Worm (Caenorhabditis elegans) whole organism, young adult: ENCODE measurements around the gene fmil-1.

Experiments used
- C06A6.2 ChIP-seq: fragments of 200-800 bp; sonication (Bioruptor generic); conservative IDR thresholded peaks from 2 replicates; pipeline ENCODE4 v1.3.6; 2022; ENCODE audit warnings: missing genetic modification characterization, missing compliant biosample characterization
- F22D6.2 ChIP-seq: sonication (generic microtip); optimal IDR thresholded peaks from 2 replicates; lab custom pipeline; 2016; ENCODE audit warnings: mild to moderate bottlenecking, missing genetic modification characterization, missing compliant biosample characterization
- F33H1.4 ChIP-seq: fragments of 200-800 bp; sonication (Bioruptor generic); IDR thresholded peaks from 2 replicates; pipeline ENCODE4 v1.3.6; 2022; ENCODE audit warnings: missing genetic modification reagents, missing genetic modification characterization, missing compliant biosample characterization
- F37B4.10 ChIP-seq: fragments of 200-800 bp; sonication (Bioruptor generic); IDR thresholded peaks from 2 replicates; pipeline ENCODE4 v1.3.6; 2022; ENCODE audit warnings: missing genetic modification characterization, missing compliant biosample characterization
- F55B11.4 ChIP-seq: sonication (generic microtip); optimal IDR thresholded peaks from 2 replicates; lab custom pipeline; 2016; ENCODE audit warnings: missing compliant biosample characterization, missing genetic modification characterization, borderline replicate concordance; ENCODE audit not compliant: insufficient read depth
- K11D2.4 ChIP-seq: fragments of 200-800 bp; sonication (Bioruptor generic); IDR thresholded peaks from 2 replicates; pipeline ENCODE4 v1.3.6; 2022; ENCODE audit warnings: missing genetic modification reagents, missing genetic modification characterization, missing compliant biosample characterization
- Y95B8A.8 ChIP-seq: fragments of 200-800 bp; sonication (Bioruptor generic); IDR thresholded peaks from 2 replicates; pipeline ENCODE4 v1.3.6; 2022; ENCODE audit warnings: missing genetic modification reagents, missing genetic modification characterization, missing compliant biosample characterization
- atf-7 ChIP-seq: sonication (generic microtip); optimal IDR thresholded peaks from 2 replicates; lab custom pipeline; 2017; ENCODE audit warnings: mild to moderate bottlenecking, missing genetic modification characterization, missing compliant biosample characterization
- attf-6 ChIP-seq: fragments of 200-800 bp; sonication (Bioruptor generic); IDR thresholded peaks from 2 replicates; pipeline ENCODE4 v1.3.6; 2022; ENCODE audit warnings: missing genetic modification reagents, missing genetic modification characterization, missing compliant biosample characterization
- cebp-1 ChIP-seq, 2 experiments: fragments of 200-800 bp in 1 of 2; sonication (Bioruptor generic) in 1 of 2; sonication (generic microtip) in 1 of 2; IDR thresholded peaks in 1 of 2; optimal IDR thresholded peaks in 1 of 2; 2 replicates each; pipeline versions ENCODE4 v1.3.6 to Lab custom; 2017 to 2022; ENCODE audit warnings: missing compliant biosample characterization in 2 of 2, missing genetic modification characterization in 2 of 2, mild to moderate bottlenecking in 1 of 2, missing genetic modification reagents in 1 of 2, moderate library complexity in 1 of 2
- dox-1 ChIP-seq: fragments of 200-800 bp; sonication (Bioruptor generic); IDR thresholded peaks from 2 replicates; pipeline ENCODE4 v1.3.6; 2022; ENCODE audit warnings: missing genetic modification reagents, missing genetic modification characterization, missing compliant biosample characterization
- egl-44 ChIP-seq: fragments of 200-800 bp; sonication (Bioruptor generic); IDR thresholded peaks from 2 replicates; pipeline ENCODE4 v1.3.6; 2022; ENCODE audit warnings: missing genetic modification reagents, missing genetic modification characterization, missing compliant biosample characterization
- ekl-4 ChIP-seq: fragments of 200-800 bp; sonication (Bioruptor generic); IDR thresholded peaks from 2 replicates; pipeline ENCODE4 v1.3.6; 2022; ENCODE audit warnings: missing genetic modification reagents, missing genetic modification characterization, missing compliant biosample characterization
- him-1 ChIP-seq: sonication (generic microtip); optimal IDR thresholded peaks from 2 replicates; lab custom pipeline; 2016; ENCODE audit warnings: missing genotype, missing genetic modification reagents, missing genetic modification characterization, missing compliant biosample characterization
- hlh-26 ChIP-seq: fragments of 200-800 bp; sonication (Bioruptor generic); conservative IDR thresholded peaks from 2 replicates; pipeline ENCODE4 v1.3.6; 2022; ENCODE audit warnings: missing genetic modification reagents, missing genetic modification characterization, missing compliant biosample characterization
- hsf-1 ChIP-seq: fragments of 200-800 bp; sonication (Bioruptor generic); IDR thresholded peaks from 2 replicates; pipeline ENCODE4 v1.3.6; 2022; ENCODE audit warnings: missing genetic modification reagents, missing genetic modification characterization, missing compliant biosample characterization
- lag-1 ChIP-seq: fragments of 200-800 bp; sonication (Bioruptor generic); IDR thresholded peaks from 2 replicates; pipeline ENCODE4 v1.3.6; 2022; ENCODE audit warnings: missing genetic modification reagents, missing genetic modification characterization, missing compliant biosample characterization
- let-607 ChIP-seq, 2 experiments: fragments of 200-800 bp in 1 of 2; sonication (Bioruptor generic) in 1 of 2; sonication (generic microtip) in 1 of 2; optimal IDR thresholded peaks; 2 replicates each; lab custom pipeline; 2016 to 2018; ENCODE audit warnings: mild to moderate bottlenecking in 2 of 2, missing compliant biosample characterization in 2 of 2, missing genetic modification characterization in 2 of 2, moderate library complexity in 2 of 2, missing genotype in 1 of 2
- lin-54 ChIP-seq: fragments of 200-800 bp; sonication (Bioruptor generic); optimal IDR thresholded peaks from 2 replicates; lab custom pipeline; 2018; ENCODE audit warnings: mild to moderate bottlenecking, missing genetic modification characterization, missing compliant biosample characterization
- lsl-1 ChIP-seq: fragments of 200-800 bp; sonication (Bioruptor generic); optimal IDR thresholded peaks from 2 replicates; lab custom pipeline; 2018; ENCODE audit warnings: mild to moderate bottlenecking, missing genetic modification characterization, moderate library complexity, missing compliant biosample characterization
- madf-6 ChIP-seq: fragments of 200-800 bp; sonication (Bioruptor generic); IDR thresholded peaks from 2 replicates; pipeline ENCODE4 v1.3.6; 2022; ENCODE audit warnings: missing genetic modification reagents, missing genetic modification characterization, missing compliant biosample characterization
- madf-8 ChIP-seq: fragments of 200-800 bp; sonication (Bioruptor generic); conservative IDR thresholded peaks from 2 replicates; pipeline ENCODE4 v1.3.6; 2022; ENCODE audit warnings: missing genetic modification reagents, missing genetic modification characterization, missing compliant biosample characterization
- mcd-1 ChIP-seq: fragments of 200-800 bp; sonication (Bioruptor generic); IDR thresholded peaks from 2 replicates; pipeline ENCODE4 v1.3.6; 2022; ENCODE audit warnings: missing genetic modification reagents, missing genetic modification characterization, missing compliant biosample characterization
- nfya-1 ChIP-seq: sonication (generic microtip); optimal IDR thresholded peaks from 2 replicates; lab custom pipeline; 2017; ENCODE audit warnings: antibody characterized with exemption, missing compliant biosample characterization, missing genetic modification characterization, borderline replicate concordance; ENCODE audit not compliant: insufficient read depth
- nhr-179 ChIP-seq: sonication (generic microtip); optimal IDR thresholded peaks from 2 replicates; lab custom pipeline; 2016; ENCODE audit warnings: mild to moderate bottlenecking, missing genetic modification characterization, missing compliant biosample characterization
- nhr-90 ChIP-seq: sonication (generic microtip); optimal IDR thresholded peaks from 2 replicates; lab custom pipeline; 2016; ENCODE audit warnings: missing genotype, mild to moderate bottlenecking, missing genetic modification characterization, missing compliant biosample characterization
- rec-8 ChIP-seq, 2 experiments: sonication (generic microtip); optimal IDR thresholded peaks; 2 replicates each; lab custom pipeline; 2016; ENCODE audit warnings: mild to moderate bottlenecking in 2 of 2, missing genetic modification characterization in 2 of 2, missing genetic modification reagents in 2 of 2, missing genotype in 2 of 2, missing biosample characterization in 1 of 2, missing compliant biosample characterization in 1 of 2, moderate library complexity in 1 of 2
- rpc-1 ChIP-seq, 2 experiments: fragments of 150-350 bp in 1 of 2; sonication (generic microtip) in 1 of 2; optimal IDR thresholded peaks; 2 replicates each; lab custom pipeline; 2014 to 2018; ENCODE audit warnings: missing biosample characterization in 1 of 2, missing genetic modification characterization in 1 of 2, missing genetic modification reagents in 1 of 2, missing genotype in 1 of 2
- sdz-38 ChIP-seq: sonication (generic microtip); optimal IDR thresholded peaks from 2 replicates; lab custom pipeline; 2016; ENCODE audit warnings: missing genotype, missing genetic modification characterization, missing compliant biosample characterization
- snpc-4 ChIP-seq, 5 experiments: fragments of 150-350 bp in 1 of 5; sonication (generic microtip) in 4 of 5; optimal IDR thresholded peaks; 2 replicates each; lab custom pipeline; 2014 to 2018; ENCODE audit warnings: missing genetic modification characterization in 5 of 5, missing biosample characterization in 3 of 5, antibody characterized with exemption in 2 of 5, mild to moderate bottlenecking in 2 of 5, missing compliant biosample characterization in 2 of 5, missing genotype in 2 of 5, moderate library complexity in 2 of 5, missing genetic modification reagents in 1 of 5
- somi-1 ChIP-seq: fragments of 200-800 bp; sonication (Bioruptor generic); optimal IDR thresholded peaks from 2 replicates; lab custom pipeline; 2018; ENCODE audit warnings: mild to moderate bottlenecking, missing genetic modification characterization, missing compliant biosample characterization
- sptf-2 ChIP-seq: fragments of 200-800 bp; sonication (Bioruptor generic); optimal IDR thresholded peaks from 2 replicates; lab custom pipeline; 2018; ENCODE audit warnings: mild to moderate bottlenecking, missing genetic modification characterization, missing compliant biosample characterization
- tlf-1 ChIP-seq: fragments of 200-800 bp; sonication (Bioruptor generic); optimal IDR thresholded peaks from 2 replicates; lab custom pipeline; 2018; ENCODE audit warnings: mild to moderate bottlenecking, missing genetic modification characterization, missing compliant biosample characterization
- unc-62 ChIP-seq: fragments of 150-350 bp; optimal IDR thresholded peaks from 2 replicates; lab custom pipeline; 2014; ENCODE audit warnings: missing biosample characterization, missing genetic modification reagents, missing genetic modification characterization
- zfh-2 ChIP-seq: fragments of 200-800 bp; sonication (Bioruptor generic); conservative IDR thresholded peaks from 2 replicates; pipeline ENCODE4 v1.3.6; 2022; ENCODE audit warnings: missing genetic modification reagents, missing genetic modification characterization, missing compliant biosample characterization
- ztf-22 ChIP-seq: fragments of 200-800 bp; sonication (Bioruptor generic); optimal IDR thresholded peaks from 2 replicates; lab custom pipeline; 2018; ENCODE audit warnings: mild to moderate bottlenecking, missing genetic modification characterization, moderate library complexity, missing compliant biosample characterization
- ztf-25 ChIP-seq: fragments of 200-800 bp; sonication (Bioruptor generic); IDR thresholded peaks from 2 replicates; pipeline ENCODE4 v1.3.6; 2022; ENCODE audit warnings: missing genetic modification reagents, missing genetic modification characterization, missing compliant biosample characterization
- ztf-28 ChIP-seq: fragments of 200-800 bp; sonication (Bioruptor generic); IDR thresholded peaks from 2 replicates; pipeline ENCODE4 v1.3.6; 2022; ENCODE audit warnings: missing genetic modification reagents, missing genetic modification characterization, missing compliant biosample characterization
- ztf-6 ChIP-seq: fragments of 200-800 bp; sonication (Bioruptor generic); IDR thresholded peaks from 2 replicates; pipeline ENCODE4 v1.3.6; 2022; ENCODE audit warnings: missing genetic modification reagents, missing genetic modification characterization, missing compliant biosample characterization

The fmil-1 gene

DNA sequence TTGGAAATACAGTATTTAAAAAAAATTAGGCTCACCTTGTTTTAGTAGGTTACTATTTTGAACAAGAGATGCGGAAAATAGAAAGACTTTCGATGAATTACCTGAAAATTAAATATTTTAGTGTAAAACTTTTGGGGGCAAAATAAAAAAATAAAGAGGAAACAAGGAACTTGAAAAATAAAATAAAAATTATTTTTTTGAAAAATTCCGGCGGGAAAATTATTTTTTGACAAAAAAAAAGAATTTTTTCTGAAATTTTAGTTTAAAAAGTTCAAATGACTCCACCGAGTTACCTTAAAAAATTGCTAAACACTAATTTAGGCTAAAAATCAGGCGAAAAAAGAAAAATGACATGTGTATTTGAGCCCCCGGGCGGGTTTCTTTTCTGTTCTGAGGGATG, 43.9 kb downstream of the fmil-1 start, which contains the start of the genes cha-1 and unc-17:
cha-1 (minus strand) TSS at position 101 of the 400 bp plus-strand sequence.
unc-17 (minus strand) TSS at position 103 of the 400 bp plus-strand sequence.
- TF ChIP-seq him-1 (tag; lab: Kevin White, UChicago), result no peak
- TF ChIP-seq cebp-1 (GFP tag; IDR thresholded peaks at IDR 0.05; lab: Robert Waterston, UW), result no peak
- TF ChIP-seq cebp-1 (tag; optimal IDR thresholded peaks at IDR 0.05; lab: Kevin White, UChicago), result no peak
- no peak for TF ChIP-seq lsl-1 (GFP tag; lab: Kevin White, UChicago)
- TF ChIP-seq C06A6.2 (GFP tag; lab: Robert Waterston, UW), result no peak
- no peak for TF ChIP-seq nhr-90 (tag; lab: Kevin White, UChicago)
- TF ChIP-seq F55B11.4 (tag; lab: Kevin White, UChicago), result no peak

DNA sequence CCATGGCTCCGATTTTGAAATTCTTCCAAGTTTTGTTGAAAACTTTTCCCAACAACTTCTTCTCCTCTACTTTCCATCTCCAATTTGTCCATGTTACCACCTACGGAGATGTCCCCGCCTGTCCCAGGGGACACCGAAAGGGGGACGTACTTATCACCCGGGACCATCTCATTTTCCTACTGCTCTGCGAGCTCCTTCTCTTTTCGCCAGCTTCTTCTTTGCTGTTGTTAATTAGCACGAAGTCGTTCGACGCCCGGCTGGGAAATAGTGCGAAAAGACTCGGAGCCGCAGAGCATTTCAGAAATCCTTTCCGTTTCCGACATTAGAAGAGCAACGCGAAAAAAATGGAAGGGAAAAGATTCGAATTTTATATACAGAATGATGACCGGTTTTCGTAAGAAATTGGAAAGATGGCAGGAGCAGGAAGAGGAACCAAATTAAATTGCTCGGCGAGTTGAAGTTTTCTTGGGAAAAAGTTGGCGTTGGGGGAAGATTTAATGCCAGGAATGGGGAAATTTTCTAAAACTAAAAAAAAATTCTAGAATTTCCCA, 46.6 kb downstream of the fmil-1 start:
- TF ChIP-seq lag-1 (GFP tag; lab: Robert Waterston, UW), result no peak
- 0 out of 2 replicates have a peak, but pooled peaks have one; percentile 11 for TF ChIP-seq zfh-2

DNA sequence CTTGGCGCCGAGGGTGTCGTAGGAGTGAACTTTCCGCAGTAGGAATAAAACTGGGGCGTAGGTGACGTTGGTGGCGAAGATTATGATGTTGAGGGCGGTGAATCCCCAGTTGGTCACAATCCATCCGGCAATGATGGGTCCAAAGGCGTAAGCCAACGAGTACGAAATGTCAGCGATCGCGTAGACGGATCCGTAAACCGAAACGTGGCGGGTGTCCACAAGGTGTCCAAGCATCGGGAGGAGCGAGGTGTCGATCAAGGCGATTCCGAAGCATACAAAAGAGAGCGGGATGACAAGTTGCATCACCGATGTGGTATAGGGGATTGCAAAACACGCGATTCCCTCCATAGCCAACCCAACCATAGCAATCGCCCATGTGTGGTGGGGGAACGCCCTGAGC, 49.8 kb downstream of the fmil-1 start:
- no peak for TF ChIP-seq zfh-2
- no peak for TF ChIP-seq sptf-2
- TF ChIP-seq F22D6.2, result no peak
- TF ChIP-seq cebp-1 (GFP tag; IDR thresholded peaks at IDR 0.05; lab: Robert Waterston, UW), result no peak
- no peak for TF ChIP-seq cebp-1 (tag; optimal IDR thresholded peaks at IDR 0.05; lab: Kevin White, UChicago)
- TF ChIP-seq madf-6, result 0 out of 2 replicates have a peak, but pooled peaks have one; percentile 27
- TF ChIP-seq tlf-1 (GFP tag; lab: Kevin White, UChicago), result no peak
- TF ChIP-seq, all 124 proteins: peak for 1

DNA sequence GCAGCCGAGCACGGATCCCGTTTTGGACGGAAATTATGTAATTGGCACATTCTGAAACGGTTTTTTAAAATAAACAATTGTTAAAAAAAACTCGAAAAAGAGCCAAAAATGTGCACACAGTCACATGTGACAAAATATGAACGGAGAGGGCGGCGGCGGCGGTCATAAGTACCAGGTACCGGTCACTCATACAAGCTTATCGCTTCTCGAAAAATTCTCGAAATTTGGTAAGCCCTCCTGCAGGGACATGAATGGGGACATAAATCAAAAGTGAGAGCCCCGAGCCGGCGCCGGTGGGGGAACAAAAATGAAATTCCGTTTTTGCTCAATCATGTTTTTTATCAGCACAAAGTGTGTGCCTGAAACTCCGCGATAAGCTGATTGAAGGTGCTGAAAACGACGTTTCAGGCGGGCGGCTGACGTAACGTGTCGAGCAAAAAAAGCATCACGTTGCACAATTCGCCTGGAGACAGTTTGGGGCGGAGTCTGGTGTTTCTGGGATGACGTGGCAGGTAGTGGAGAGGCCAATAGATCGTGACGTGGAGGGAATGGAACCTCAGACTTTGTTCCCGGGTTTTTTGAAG, 55.4 kb downstream of the fmil-1 start, which contains the start of gene ltah-1.2:
ltah-1.2 (minus strand) TSS at position 51 of the 584 bp plus-strand sequence.
- no peak for TF ChIP-seq ztf-6 (GFP tag; lab: Robert Waterston, UW)
- TF ChIP-seq hlh-26, result no peak
- TF ChIP-seq rec-8 (tag; optimal IDR thresholded peaks at IDR 0.05; lab: Kevin White, UChicago), result no peak
- TF ChIP-seq madf-8 (GFP tag; lab: Robert Waterston, UW), result no peak
- TF ChIP-seq nfya-1 (tag; lab: Kevin White, UChicago), result no peak
- no peak for TF ChIP-seq nhr-179 (tag; lab: Kevin White, UChicago)
- TF ChIP-seq egl-44 (GFP tag; lab: Robert Waterston, UW), result no peak
- TF ChIP-seq K11D2.4 (GFP tag; lab: Robert Waterston, UW), result no peak
- TF ChIP-seq ekl-4, result no peak
- no peak for TF ChIP-seq snpc-4 (GFP tag; optimal IDR thresholded peaks at IDR 0.05; lab: Kevin White, UChicago)
- TF ChIP-seq snpc-4 (tag; optimal IDR thresholded peaks at IDR 0.05; lab: Kevin White, UChicago), result no peak
- peak; percentile 96 to 97 for TF ChIP-seq let-607 (tag; optimal IDR thresholded peaks at IDR 0.05; lab: Kevin White, UChicago)
- no peak for TF ChIP-seq F33H1.4
- TF ChIP-seq somi-1, result no peak
- no peak for TF ChIP-seq unc-62 (GFP tag; lab: Kevin White, UChicago)
- TF ChIP-seq atf-7, result peak; percentile 81
- no peak for TF ChIP-seq hsf-1 (GFP tag; lab: Robert Waterston, UW)
- TF ChIP-seq sdz-38, result no peak
- TF ChIP-seq Y95B8A.8, result no peak
- TF ChIP-seq F37B4.10 (GFP tag; lab: Robert Waterston, UW), result no peak
- no peak for TF ChIP-seq rpc-1 (optimal IDR thresholded peaks at IDR 0.05; lab: Kevin White, UChicago)
- no peak for TF ChIP-seq rpc-1 (tag; optimal IDR thresholded peaks at IDR 0.05; lab: Kevin White, UChicago)
- TF ChIP-seq ztf-22 (GFP tag; lab: Kevin White, UChicago), result peak; percentile 81
- no peak for TF ChIP-seq madf-6
- TF ChIP-seq dox-1, result peak; percentile 67; the same call in 1 of the 2 replicates
- peak; percentile 49; the same call in 1 of the 2 replicates for TF ChIP-seq zfh-2
- TF ChIP-seq lin-54 (GFP tag; lab: Kevin White, UChicago), result peak; percentile 9
- TF ChIP-seq mcd-1 (GFP tag; lab: Robert Waterston, UW), result peak; percentile 45; the same call in 1 of the 2 replicates
- no peak for TF ChIP-seq attf-6 (GFP tag; lab: Robert Waterston, UW)
- no peak for TF ChIP-seq ztf-28
- TF ChIP-seq lsl-1 (GFP tag; lab: Kevin White, UChicago), result no peak
- no peak for TF ChIP-seq ztf-25 (GFP tag; lab: Robert Waterston, UW)
